Fruit fly (Drosophila melanogaster) whole organism, pupa: ENCODE measurements around the gene CG3513.

Source experiments
- CG13204 ChIP-seq: fragments of 200-800 bp; sonication (Bioruptor generic); optimal IDR thresholded peaks from 2 replicates; lab custom pipeline; 2018; ENCODE audit warnings: missing biosample characterization, mild to moderate bottlenecking, missing genetic modification characterization, moderate library complexity
- CG17806 ChIP-seq: fragments of 200-800 bp; sonication (Bioruptor generic); optimal IDR thresholded peaks from 2 replicates; lab custom pipeline; 2018; ENCODE audit warnings: missing biosample characterization, mild to moderate bottlenecking, missing genetic modification characterization, moderate library complexity
- CG34367 ChIP-seq: fragments of 200-800 bp; sonication (Bioruptor generic); optimal IDR thresholded peaks from 2 replicates; lab custom pipeline; 2018; ENCODE audit warnings: missing biosample characterization, mild to moderate bottlenecking, missing genetic modification characterization
- CG8159 ChIP-seq: fragments of 200-800 bp; sonication (Bioruptor generic); optimal IDR thresholded peaks from 3 replicates; lab custom pipeline; 2018; ENCODE audit warnings: missing biosample characterization, mild to moderate bottlenecking, missing genetic modification characterization, moderate library complexity
- EcR ChIP-seq: fragments of 200-800 bp; sonication (Bioruptor generic); optimal IDR thresholded peaks from 3 replicates; lab custom pipeline; 2019; ENCODE audit warnings: missing biosample characterization, missing genetic modification characterization, mild to moderate bottlenecking, moderate library complexity, missing genetic modification reagents
- Pif1A ChIP-seq: fragments of 200-800 bp; sonication (Bioruptor generic); optimal IDR thresholded peaks from 3 replicates; lab custom pipeline; 2016; ENCODE audit warnings: missing biosample characterization, missing genetic modification characterization
- Snoo ChIP-seq: fragments of 200-800 bp; sonication (Bioruptor generic); optimal IDR thresholded peaks from 3 replicates; lab custom pipeline; 2017; ENCODE audit warnings: missing biosample characterization, mild to moderate bottlenecking, missing genetic modification characterization, inconsistent platforms
- fd96Ca ChIP-seq: fragments of 200-800 bp; sonication (Bioruptor generic); IDR thresholded peaks from 3 replicates; pipeline ENCODE4 v1.3.6; 2022; ENCODE audit warnings: missing biosample characterization, missing genetic modification characterization

- TF ChIP-seq Pif1A (GFP tag; lab: Kevin White, UChicago) (no peak), fd96Ca (GFP tag; lab: Robert Waterston, UW) (no peak), CG17806 (no peak), EcR (GFP tag; lab: Kevin White, UChicago) (no peak), CG13204 (GFP tag; lab: Kevin White, UChicago) (no peak), Snoo (tag; lab: Kevin White, UChicago) (no peak), CG8159 (no peak), CG34367 (no peak)
Measured at dm6 chr2L:3698992-3699514, 6.1 kb upstream of the CG3513 start, which contains the start of the genes CG10031 and CG42464.
